Worm (Caenorhabditis elegans): ENCODE results near the gene mup-2.

DNA sequence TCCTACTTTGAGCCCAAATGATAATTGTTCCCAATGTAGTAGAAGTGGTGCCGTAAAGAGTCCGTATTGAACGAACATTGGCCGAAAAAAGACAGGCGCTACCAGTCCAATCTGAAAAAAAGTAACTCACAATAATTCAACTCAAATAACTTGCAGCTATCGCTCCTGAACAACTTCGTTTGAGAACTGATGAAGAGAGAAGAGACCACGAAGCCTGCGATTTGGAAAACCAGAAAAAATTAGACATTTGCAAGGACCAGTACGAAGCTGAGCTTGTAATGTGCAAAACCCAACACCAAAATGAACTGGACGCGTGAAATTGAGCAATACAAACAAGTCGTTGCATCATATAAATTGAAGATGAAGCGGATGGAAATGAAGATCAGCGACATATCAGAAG, 35.6 kb downstream of the mup-2 start, which contains the start of gene C03B1.1:
- no peak for TF ChIP-seq ceh-18 (tag; optimal IDR thresholded peaks at IDR 0.05)
- no peak for TF ChIP-seq pax-1 (tag; optimal IDR thresholded peaks at IDR 0.05)
- TF ChIP-seq dmd-4 (tag; optimal IDR thresholded peaks at IDR 0.05; ENCODE audit: borderline replicate concordance): no peak
- no peak for TF ChIP-seq K09A11.1 (tag; optimal IDR thresholded peaks at IDR 0.05; ENCODE audit: insufficient read depth)
